Fruit fly (Drosophila melanogaster) whole organism, adult: Measurements from ENCODE around the gene pyd.

ENCODE experiments used
- CG11617 ChIP-seq: fragments of 200-800 bp; sonication (Bioruptor generic); optimal IDR thresholded peaks from 2 replicates; lab custom pipeline; 2017; ENCODE audit warnings: mild to moderate bottlenecking, missing biosample characterization, missing genetic modification reagents, missing genetic modification characterization
- CG12768 ChIP-seq: fragments of 200-800 bp; sonication (Bioruptor generic); optimal IDR thresholded peaks from 2 replicates; lab custom pipeline; 2017; ENCODE audit warnings: missing biosample characterization, missing genetic modification characterization, mild to moderate bottlenecking, moderate library complexity, missing genetic modification reagents
- CG14711 ChIP-seq: fragments of 200-800 bp; sonication (Bioruptor generic); optimal IDR thresholded peaks from 2 replicates; lab custom pipeline; 2018; ENCODE audit warnings: missing biosample characterization, mild to moderate bottlenecking, missing genetic modification characterization, moderate library complexity
- CG1620 ChIP-seq: fragments of 200-800 bp; sonication (Bioruptor generic); optimal IDR thresholded peaks from 2 replicates; lab custom pipeline; 2016; ENCODE audit warnings: missing biosample characterization, missing genetic modification characterization
- CG33017 ChIP-seq: fragments of 200-800 bp; sonication (Bioruptor generic); optimal IDR thresholded peaks from 2 replicates; lab custom pipeline; 2018; ENCODE audit warnings: missing biosample characterization, mild to moderate bottlenecking, missing genetic modification characterization, moderate library complexity
- CG5204 ChIP-seq: fragments of 200-800 bp; sonication (Bioruptor generic); optimal IDR thresholded peaks from 2 replicates; lab custom pipeline; 2016; ENCODE audit warnings: missing biosample characterization, missing genetic modification characterization
- CG7045 ChIP-seq: fragments of 200-800 bp; sonication (Bioruptor generic); optimal IDR thresholded peaks from 2 replicates; lab custom pipeline; 2017; ENCODE audit warnings: missing biosample characterization, mild to moderate bottlenecking, missing genetic modification characterization
- CG7101 ChIP-seq: fragments of 200-800 bp; sonication (Bioruptor generic); optimal IDR thresholded peaks from 2 replicates; lab custom pipeline; 2018; ENCODE audit warnings: missing biosample characterization, mild to moderate bottlenecking, missing genetic modification characterization, moderate library complexity
- Clk ChIP-seq: fragments of 200-800 bp; sonication (Bioruptor generic); optimal IDR thresholded peaks from 2 replicates; lab custom pipeline; 2017; ENCODE audit warnings: missing biosample characterization, missing genetic modification characterization
- Crg-1 ChIP-seq: fragments of 200-800 bp; sonication (Bioruptor generic); optimal IDR thresholded peaks from 2 replicates; lab custom pipeline; 2016; ENCODE audit warnings: missing biosample characterization, missing genetic modification characterization
- Hr96 ChIP-seq: fragments of 200-800 bp; sonication (Bioruptor generic); optimal IDR thresholded peaks from 2 replicates; lab custom pipeline; 2016; ENCODE audit warnings: missing biosample characterization, missing genetic modification characterization
- Mnt ChIP-seq: fragments of 200-800 bp; sonication (Bioruptor generic); optimal IDR thresholded peaks from 2 replicates; lab custom pipeline; 2016; ENCODE audit warnings: missing biosample characterization, mild to moderate bottlenecking, missing genetic modification characterization
- bab1 ChIP-seq: fragments of 200-800 bp; sonication (Bioruptor generic); optimal IDR thresholded peaks from 3 replicates; lab custom pipeline; 2019; ENCODE audit warnings: missing biosample characterization, mild to moderate bottlenecking, missing genetic modification characterization, moderate library complexity
- cic ChIP-seq: fragments of 200-800 bp; sonication (Bioruptor generic); optimal IDR thresholded peaks from 2 replicates; lab custom pipeline; 2017; ENCODE audit warnings: missing biosample characterization, mild to moderate bottlenecking, missing genetic modification characterization, moderate library complexity
- cnc ChIP-seq, 2 experiments: fragments of >200 bp; optimal IDR thresholded peaks; 2 replicates each; lab custom pipeline; 2017
- kay ChIP-seq: fragments of 200-800 bp; sonication (Bioruptor generic); peaks from one replicate; lab custom pipeline; 2016; ENCODE audit warnings: missing biosample characterization, missing genetic modification characterization, borderline replicate concordance
- ovo ChIP-seq: fragments of 200-800 bp; sonication (Bioruptor generic); optimal IDR thresholded peaks from 2 replicates; lab custom pipeline; 2016; ENCODE audit warnings: missing biosample characterization, missing genetic modification characterization
- pad ChIP-seq: fragments of 200-800 bp; sonication (Bioruptor generic); optimal IDR thresholded peaks from 3 replicates; lab custom pipeline; 2017; ENCODE audit warnings: missing biosample characterization, missing genetic modification characterization, mild to moderate bottlenecking, moderate library complexity, missing genetic modification reagents
- tj ChIP-seq: fragments of 200-800 bp; sonication (Bioruptor generic); optimal IDR thresholded peaks from 3 replicates; lab custom pipeline; 2017; ENCODE audit warnings: missing biosample characterization, mild to moderate bottlenecking, missing genetic modification characterization, moderate library complexity
- toe ChIP-seq: fragments of 200-800 bp; sonication (Bioruptor generic); optimal IDR thresholded peaks from 2 replicates; lab custom pipeline; 2016; ENCODE audit warnings: missing biosample characterization, missing genetic modification characterization

pyd gene

dm6 chr3R:8946429-8946828 is 14.7 kb upstream of the pyd start:
- no peak for TF ChIP-seq Hr96 (GFP tag; lab: Kevin White, UChicago)
- TF ChIP-seq kay (GFP tag; lab: Kevin White, UChicago), result no peak
- no peak for TF ChIP-seq cnc (optimal IDR thresholded peaks at IDR 0.05; lab: Kevin White, UChicago)

dm6 chr3R:8945502-8946324 is 14.0 kb upstream of the pyd start:
- TF ChIP-seq CG7045 (no peak), CG1620 (GFP tag; lab: Kevin White, UChicago) (no peak), CG12768 (no peak), CG33017 (tag; lab: Kevin White, UChicago) (no peak), toe (GFP tag; lab: Kevin White, UChicago) (no peak), CG14711 (no peak), Clk (GFP tag; lab: Kevin White, UChicago) (no peak), ovo (GFP tag; lab: Kevin White, UChicago) (no peak), pad (GFP tag; lab: Kevin White, UChicago) (no peak), bab1 (no peak), Crg-1 (GFP tag; lab: Kevin White, UChicago) (no peak), tj (GFP tag; lab: Kevin White, UChicago) (no peak), CG5204 (GFP tag; lab: Kevin White, UChicago) (no peak), CG11617 (GFP tag; lab: Kevin White, UChicago) (no peak), CG7101 (tag; lab: Kevin White, UChicago) (no peak), cic (GFP tag; lab: Kevin White, UChicago) (no peak), Mnt (GFP tag; lab: Kevin White, UChicago) (no peak), kay (GFP tag; lab: Kevin White, UChicago) (no peak)

- TF ChIP-seq toe (GFP tag; lab: Kevin White, UChicago), result peak; percentile 29
- TF ChIP-seq Mnt (GFP tag; lab: Kevin White, UChicago), result peak; percentile 89
- TF ChIP-seq bab1, result peak; percentile 66
- peak; percentile 49 for TF ChIP-seq CG7101 (tag; lab: Kevin White, UChicago)
- no peak for TF ChIP-seq CG11617 (GFP tag; lab: Kevin White, UChicago)
- TF ChIP-seq CG1620 (GFP tag; lab: Kevin White, UChicago), result peak; percentile 27
- peak; percentile 3 for TF ChIP-seq CG33017 (tag; lab: Kevin White, UChicago)
- peak; percentile 32 for TF ChIP-seq CG14711
- no peak for TF ChIP-seq cnc (optimal IDR thresholded peaks at IDR 0.05; lab: Kevin White, UChicago)
- TF ChIP-seq kay (GFP tag; lab: Kevin White, UChicago), result no peak
These were observed 13.2 kb upstream of the pyd start, which contains the start of gene CG11964 for dm6 chr3R:8944866-8945265. Gene CG11964, minus strand, starts transcription at chr3R:8945020.

dm6 chr3R:8939750-8940149 is 8.1 kb upstream of the pyd start:
- no peak for TF ChIP-seq Mnt (GFP tag; lab: Kevin White, UChicago)
- no peak for TF ChIP-seq CG14711
- TF ChIP-seq pad (GFP tag; lab: Kevin White, UChicago), result no peak
- no peak for TF ChIP-seq toe (GFP tag; lab: Kevin White, UChicago)
- peak; percentile 48 for TF ChIP-seq CG33017 (tag; lab: Kevin White, UChicago)
- TF ChIP-seq bab1, result no peak
- TF ChIP-seq cnc (optimal IDR thresholded peaks at IDR 0.05; lab: Kevin White, UChicago), result no peak
- TF ChIP-seq Hr96 (GFP tag; lab: Kevin White, UChicago), result peak; percentile 23
- no peak for TF ChIP-seq Clk (GFP tag; lab: Kevin White, UChicago)
- TF ChIP-seq Crg-1 (GFP tag; lab: Kevin White, UChicago), result no peak
- peak; percentile 30 for TF ChIP-seq cic (GFP tag; lab: Kevin White, UChicago)
- no peak for TF ChIP-seq CG11617 (GFP tag; lab: Kevin White, UChicago)
- TF ChIP-seq CG12768, result peak; percentile 96
- TF ChIP-seq CG5204 (GFP tag; lab: Kevin White, UChicago), result no peak
- TF ChIP-seq kay (GFP tag; lab: Kevin White, UChicago), result peak; percentile 86
- TF ChIP-seq tj (GFP tag; lab: Kevin White, UChicago), result no peak

- peak; percentile 3 for TF ChIP-seq CG11617 (GFP tag; lab: Kevin White, UChicago)
- no peak for TF ChIP-seq CG33017 (tag; lab: Kevin White, UChicago)
- peak; percentile 23 for TF ChIP-seq CG14711
- peak; percentile 40 for TF ChIP-seq toe (GFP tag; lab: Kevin White, UChicago)
- TF ChIP-seq CG5204 (GFP tag; lab: Kevin White, UChicago), result no peak
- TF ChIP-seq CG12768, result peak; percentile 10
- TF ChIP-seq bab1, result peak; percentile 5
- TF ChIP-seq ovo (GFP tag; lab: Kevin White, UChicago), result peak; percentile 50
- peak; percentile 20 for TF ChIP-seq pad (GFP tag; lab: Kevin White, UChicago)
- TF ChIP-seq cnc (optimal IDR thresholded peaks at IDR 0.05; lab: Kevin White, UChicago), result no peak
- TF ChIP-seq CG7101 (tag; lab: Kevin White, UChicago), result no peak
- no peak for TF ChIP-seq Clk (GFP tag; lab: Kevin White, UChicago)
- TF ChIP-seq Hr96 (GFP tag; lab: Kevin White, UChicago), result no peak
- TF ChIP-seq CG1620 (GFP tag; lab: Kevin White, UChicago), result no peak
- TF ChIP-seq cic (GFP tag; lab: Kevin White, UChicago), result peak; percentile 82
- TF ChIP-seq kay (GFP tag; lab: Kevin White, UChicago), result peak; percentile 80
- peak; percentile 75 for TF ChIP-seq tj (GFP tag; lab: Kevin White, UChicago)
- no peak for TF ChIP-seq Mnt (GFP tag; lab: Kevin White, UChicago)
- TF ChIP-seq Crg-1 (GFP tag; lab: Kevin White, UChicago), result no peak
- no peak for TF ChIP-seq CG7045
These were observed 7.1 kb upstream of the pyd start, which contains the start of gene ScsbetaA for dm6 chr3R:8938494-8939404. Gene ScsbetaA, plus strand, starts transcription at chr3R:8938724.
